Worm (Caenorhabditis elegans) whole organism, young adult: ENCODE measurements around the gene K02D10.2.
A peak's percentile ranks its signal among the peaks of the same experiment; 100 is the strongest.

ENCODE experiments used
- F55B11.4 ChIP-seq: sonication (generic microtip); optimal IDR thresholded peaks from 2 replicates; lab custom pipeline; 2016; ENCODE audit warnings: missing compliant biosample characterization, missing genetic modification characterization, borderline replicate concordance; ENCODE audit not compliant: insufficient read depth
- F57A8.1 ChIP-seq: fragments of 200-800 bp; sonication (Bioruptor generic); optimal IDR thresholded peaks from 2 replicates; lab custom pipeline; 2018; ENCODE audit warnings: mild to moderate bottlenecking, missing genetic modification characterization, moderate library complexity, missing compliant biosample characterization
- T07F8.4 ChIP-seq: sonication (generic microtip); optimal IDR thresholded peaks from 2 replicates; lab custom pipeline; 2016; ENCODE audit warnings: mild to moderate bottlenecking, missing genetic modification characterization, moderate library complexity, missing compliant biosample characterization
- Y95B8A.8 ChIP-seq: fragments of 200-800 bp; sonication (Bioruptor generic); IDR thresholded peaks from 2 replicates; pipeline ENCODE4 v1.3.6; 2022; ENCODE audit warnings: missing genetic modification reagents, missing genetic modification characterization, missing compliant biosample characterization
- ZK185.1 ChIP-seq: sonication (generic microtip); optimal IDR thresholded peaks from 2 replicates; lab custom pipeline; 2016; ENCODE audit warnings: mild to moderate bottlenecking, missing genetic modification characterization, missing compliant biosample characterization; ENCODE audit not compliant: poor library complexity, severe bottlenecking
- ama-1 ChIP-seq, 3 experiments: fragments of 150-350 bp in 1 of 3; sonication (generic microtip) in 2 of 3; optimal IDR thresholded peaks; 2 replicates each; lab custom pipeline; 2014 to 2018; ENCODE audit warnings: missing biosample characterization in 2 of 3, missing genetic modification characterization in 2 of 3, missing genetic modification reagents in 2 of 3
- atf-7 ChIP-seq: sonication (generic microtip); optimal IDR thresholded peaks from 2 replicates; lab custom pipeline; 2017; ENCODE audit warnings: mild to moderate bottlenecking, missing genetic modification characterization, missing compliant biosample characterization
- attf-5 ChIP-seq: fragments of 200-800 bp; sonication (Bioruptor generic); optimal IDR thresholded peaks from 2 replicates; lab custom pipeline; 2018; ENCODE audit warnings: mild to moderate bottlenecking, missing genetic modification characterization, missing compliant biosample characterization
- cebp-1 ChIP-seq, 2 experiments: fragments of 200-800 bp in 1 of 2; sonication (Bioruptor generic) in 1 of 2; sonication (generic microtip) in 1 of 2; IDR thresholded peaks in 1 of 2; optimal IDR thresholded peaks in 1 of 2; 2 replicates each; pipeline versions ENCODE4 v1.3.6 to Lab custom; 2017 to 2022; ENCODE audit warnings: missing compliant biosample characterization in 2 of 2, missing genetic modification characterization in 2 of 2, mild to moderate bottlenecking in 1 of 2, missing genetic modification reagents in 1 of 2, moderate library complexity in 1 of 2
- ceh-27 ChIP-seq: fragments of 200-800 bp; sonication (Bioruptor generic); optimal IDR thresholded peaks from 2 replicates; lab custom pipeline; 2018; ENCODE audit warnings: mild to moderate bottlenecking, missing genetic modification characterization, moderate library complexity, missing compliant biosample characterization
- ceh-40 ChIP-seq: fragments of 200-800 bp; sonication (Bioruptor generic); IDR thresholded peaks from 2 replicates; pipeline ENCODE4 v1.3.6; 2022; ENCODE audit warnings: missing genetic modification characterization, missing compliant biosample characterization
- dpl-1 ChIP-seq: fragments of 150-350 bp; optimal IDR thresholded peaks from 2 replicates; lab custom pipeline; 2014; ENCODE audit warnings: missing biosample characterization, missing genetic modification reagents, missing genetic modification characterization
- egrh-3 ChIP-seq: fragments of 200-800 bp; sonication (Bioruptor generic); IDR thresholded peaks from 2 replicates; pipeline ENCODE4 v1.3.6; 2022; ENCODE audit warnings: missing genetic modification reagents, missing genetic modification characterization, missing compliant biosample characterization
- gei-17 ChIP-seq: fragments of 200-800 bp; sonication (Bioruptor generic); optimal IDR thresholded peaks from 2 replicates; lab custom pipeline; 2018; ENCODE audit warnings: mild to moderate bottlenecking, missing genetic modification characterization, missing compliant biosample characterization
- him-1 ChIP-seq: sonication (generic microtip); optimal IDR thresholded peaks from 2 replicates; lab custom pipeline; 2016; ENCODE audit warnings: missing genotype, missing genetic modification reagents, missing genetic modification characterization, missing compliant biosample characterization
- hlh-12 ChIP-seq: sonication (generic microtip); optimal IDR thresholded peaks from 2 replicates; lab custom pipeline; 2016; ENCODE audit warnings: missing genetic modification characterization, missing compliant biosample characterization
- hmg-1.2 ChIP-seq: fragments of 200-800 bp; sonication (Bioruptor generic); IDR thresholded peaks from 2 replicates; pipeline ENCODE4 v1.3.6; 2022; ENCODE audit warnings: missing genetic modification reagents, missing genetic modification characterization, missing compliant biosample characterization
- hsf-1 ChIP-seq: fragments of 200-800 bp; sonication (Bioruptor generic); IDR thresholded peaks from 2 replicates; pipeline ENCODE4 v1.3.6; 2022; ENCODE audit warnings: missing genetic modification reagents, missing genetic modification characterization, missing compliant biosample characterization
- lag-1 ChIP-seq: fragments of 200-800 bp; sonication (Bioruptor generic); IDR thresholded peaks from 2 replicates; pipeline ENCODE4 v1.3.6; 2022; ENCODE audit warnings: missing genetic modification reagents, missing genetic modification characterization, missing compliant biosample characterization
- lin-26 ChIP-seq: fragments of 200-800 bp; sonication (Bioruptor generic); IDR thresholded peaks from 2 replicates; pipeline ENCODE4 v1.3.6; 2022; ENCODE audit warnings: missing genetic modification reagents, missing genetic modification characterization, missing compliant biosample characterization
- lin-40 ChIP-seq: sonication (generic microtip); optimal IDR thresholded peaks from 2 replicates; lab custom pipeline; 2016; ENCODE audit warnings: missing genetic modification characterization, mild to moderate bottlenecking, missing compliant biosample characterization, missing genotype, missing genetic modification reagents
- lin-54 ChIP-seq: fragments of 200-800 bp; sonication (Bioruptor generic); optimal IDR thresholded peaks from 2 replicates; lab custom pipeline; 2018; ENCODE audit warnings: mild to moderate bottlenecking, missing genetic modification characterization, missing compliant biosample characterization
- madf-8 ChIP-seq: fragments of 200-800 bp; sonication (Bioruptor generic); conservative IDR thresholded peaks from 2 replicates; pipeline ENCODE4 v1.3.6; 2022; ENCODE audit warnings: missing genetic modification reagents, missing genetic modification characterization, missing compliant biosample characterization
- nhr-80 ChIP-seq: sonication (generic microtip); optimal IDR thresholded peaks from 2 replicates; lab custom pipeline; 2016; ENCODE audit warnings: missing genetic modification characterization, missing compliant biosample characterization
- pha-4 ChIP-seq: fragments of 150-350 bp; sonication (generic microtip); optimal IDR thresholded peaks from 2 replicates; lab custom pipeline; 2014; ENCODE audit warnings: missing biosample characterization, missing genetic modification reagents, missing genetic modification characterization
- rpc-1 ChIP-seq, 2 experiments: fragments of 150-350 bp in 1 of 2; sonication (generic microtip) in 1 of 2; optimal IDR thresholded peaks; 2 replicates each; lab custom pipeline; 2014 to 2018; ENCODE audit warnings: missing biosample characterization in 1 of 2, missing genetic modification characterization in 1 of 2, missing genetic modification reagents in 1 of 2, missing genotype in 1 of 2
- sea-2 ChIP-seq: fragments of 200-800 bp; sonication (Bioruptor generic); IDR thresholded peaks from 2 replicates; pipeline ENCODE4 v1.3.6; 2022; ENCODE audit warnings: missing genetic modification characterization, missing compliant biosample characterization
- snpc-1.1 ChIP-seq: sonication (generic microtip); optimal IDR thresholded peaks from 2 replicates; lab custom pipeline; 2017; ENCODE audit warnings: missing genetic modification characterization, mild to moderate bottlenecking, missing compliant biosample characterization, antibody characterized with exemption, moderate library complexity, missing genotype, missing genetic modification reagents; ENCODE audit not compliant: insufficient read depth
- snpc-1.3 ChIP-seq: sonication (generic microtip); optimal IDR thresholded peaks from 2 replicates; lab custom pipeline; 2017; ENCODE audit warnings: missing genetic modification characterization, mild to moderate bottlenecking, missing compliant biosample characterization, antibody characterized with exemption, moderate library complexity, missing genotype, missing genetic modification reagents; ENCODE audit not compliant: insufficient read depth
- snpc-4 ChIP-seq, 5 experiments: fragments of 150-350 bp in 1 of 5; sonication (generic microtip) in 4 of 5; optimal IDR thresholded peaks; 2 replicates each; lab custom pipeline; 2014 to 2018; ENCODE audit warnings: missing genetic modification characterization in 5 of 5, missing biosample characterization in 3 of 5, antibody characterized with exemption in 2 of 5, mild to moderate bottlenecking in 2 of 5, missing compliant biosample characterization in 2 of 5, missing genotype in 2 of 5, moderate library complexity in 2 of 5, missing genetic modification reagents in 1 of 5
- tlf-1 ChIP-seq: fragments of 200-800 bp; sonication (Bioruptor generic); optimal IDR thresholded peaks from 2 replicates; lab custom pipeline; 2018; ENCODE audit warnings: mild to moderate bottlenecking, missing genetic modification characterization, missing compliant biosample characterization
- xnd-1 ChIP-seq: sonication (generic microtip); optimal IDR thresholded peaks from 2 replicates; lab custom pipeline; 2016; ENCODE audit warnings: missing genotype, missing genetic modification reagents, missing genetic modification characterization, missing compliant biosample characterization
- ztf-22 ChIP-seq: fragments of 200-800 bp; sonication (Bioruptor generic); optimal IDR thresholded peaks from 2 replicates; lab custom pipeline; 2018; ENCODE audit warnings: mild to moderate bottlenecking, missing genetic modification characterization, moderate library complexity, missing compliant biosample characterization
- ztf-25 ChIP-seq: fragments of 200-800 bp; sonication (Bioruptor generic); IDR thresholded peaks from 2 replicates; pipeline ENCODE4 v1.3.6; 2022; ENCODE audit warnings: missing genetic modification reagents, missing genetic modification characterization, missing compliant biosample characterization
- ztf-28 ChIP-seq: fragments of 200-800 bp; sonication (Bioruptor generic); IDR thresholded peaks from 2 replicates; pipeline ENCODE4 v1.3.6; 2022; ENCODE audit warnings: missing genetic modification reagents, missing genetic modification characterization, missing compliant biosample characterization

The K02D10.2 gene

DNA sequence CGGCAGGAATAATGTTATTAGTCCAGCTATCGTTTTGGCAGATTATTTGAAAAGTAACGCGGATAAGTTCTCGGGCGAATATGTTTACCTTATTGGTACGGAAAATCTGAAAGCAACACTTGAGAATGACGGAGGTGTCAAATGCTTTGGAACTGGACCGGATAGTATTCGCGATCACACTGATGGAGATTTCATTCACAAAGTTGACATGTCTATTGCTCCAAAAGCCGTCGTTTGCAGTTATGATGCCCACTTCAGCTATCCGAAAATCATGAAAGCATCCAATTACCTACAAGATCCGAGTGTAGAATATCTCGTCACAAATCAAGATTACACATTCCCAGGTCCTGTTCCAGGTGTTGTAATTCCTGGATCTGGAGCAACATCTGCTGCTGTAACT, 2.3 kb upstream of the K02D10.2 start:
- TF ChIP-seq snpc-4 (GFP tag; optimal IDR thresholded peaks at IDR 0.05; lab: Kevin White, UChicago) (no peak), snpc-4 (tag; optimal IDR thresholded peaks at IDR 0.05; lab: Kevin White, UChicago) (no peak), hsf-1 (GFP tag; lab: Robert Waterston, UW) (0 out of 2 replicates have a peak, but pooled peaks have one; percentile 22), ztf-22 (no peak)

DNA sequence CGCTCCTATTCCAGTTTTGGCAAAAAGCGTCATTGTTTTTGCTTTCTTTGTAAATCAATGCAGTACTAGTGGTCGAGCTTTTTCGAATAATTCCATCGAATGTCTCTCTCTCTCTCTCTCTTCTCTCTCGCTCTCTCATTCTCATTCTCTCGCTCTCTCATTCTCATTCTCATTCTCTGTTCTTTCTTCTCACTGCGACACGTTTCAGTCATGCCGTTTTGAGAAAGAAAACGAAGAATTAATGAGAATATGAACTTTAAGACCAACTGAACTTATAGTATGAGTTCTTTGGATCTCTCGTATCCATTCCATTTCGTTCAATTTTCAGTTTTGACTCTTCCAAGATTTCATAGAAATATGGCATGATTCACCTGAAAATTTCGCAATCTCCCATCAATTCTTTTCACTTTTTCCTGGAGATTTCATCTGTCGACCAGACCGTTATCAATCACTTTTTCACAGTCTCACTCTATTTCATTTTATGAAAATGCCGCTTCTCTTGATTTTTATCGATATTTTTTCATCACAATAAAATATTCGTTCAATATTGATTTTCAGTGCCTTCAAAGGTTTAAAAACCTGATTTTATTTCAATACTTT, 1.5 kb upstream of the K02D10.2 start:
- peak; percentile 57 for TF ChIP-seq nhr-80 (tag; lab: Kevin White, UChicago)
- no peak for TF ChIP-seq ztf-28 (GFP tag; lab: Robert Waterston, UW)
- TF ChIP-seq ceh-27 (GFP tag; lab: Kevin White, UChicago), result no peak
- no peak for TF ChIP-seq sea-2
- no peak for TF ChIP-seq T07F8.4 (tag; lab: Kevin White, UChicago)
- TF ChIP-seq cebp-1 (GFP tag; IDR thresholded peaks at IDR 0.05; lab: Robert Waterston, UW), result peak; percentile 89
- peak; percentile 97 for TF ChIP-seq cebp-1 (tag; optimal IDR thresholded peaks at IDR 0.05; lab: Kevin White, UChicago)
- peak; percentile 36; the same call in 1 of the 2 replicates for TF ChIP-seq hmg-1.2
- no peak for TF ChIP-seq dpl-1 (GFP tag; lab: Kevin White, UChicago)
- no peak for TF ChIP-seq atf-7 (tag; lab: Kevin White, UChicago)
- no peak for TF ChIP-seq lin-54 (GFP tag; lab: Kevin White, UChicago)
- no peak for TF ChIP-seq madf-8 (GFP tag; lab: Robert Waterston, UW)
- TF ChIP-seq gei-17 (GFP tag; lab: Kevin White, UChicago), result no peak
- peak; percentile 2 for TF ChIP-seq attf-5 (GFP tag; lab: Kevin White, UChicago)

DNA sequence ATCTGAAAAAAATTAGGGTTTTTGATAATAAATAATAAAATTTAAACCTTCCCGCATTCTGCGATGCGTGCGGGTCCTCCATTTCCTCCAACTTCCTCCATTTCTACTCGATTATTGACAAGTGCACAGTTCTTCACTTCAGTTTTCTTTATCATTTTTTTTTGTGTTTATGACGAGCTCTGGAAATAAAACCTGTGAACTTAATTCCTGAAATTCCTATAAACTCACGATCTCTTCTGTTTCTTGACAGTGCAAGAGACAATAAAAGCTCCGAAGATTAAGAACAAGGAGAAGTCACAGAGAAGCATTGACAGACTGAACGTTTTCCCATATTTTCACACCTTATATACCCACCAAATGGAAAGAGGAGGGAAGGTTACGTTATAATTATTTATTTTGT, 789 bp upstream of the K02D10.2 start, which contains the start of gene K02D10.3:
K02D10.3 (minus strand) TSS at position 101 of the 400 bp plus-strand sequence.
- TF ChIP-seq snpc-1.1 (tag; lab: Kevin White, UChicago) (no peak), xnd-1 (tag; lab: Kevin White, UChicago) (no peak), ZK185.1 (no peak), egrh-3 (GFP tag; lab: Robert Waterston, UW) (no peak), ztf-25 (no peak), tlf-1 (GFP tag; lab: Kevin White, UChicago) (no peak), him-1 (tag; lab: Kevin White, UChicago) (no peak), hlh-12 (tag; lab: Kevin White, UChicago) (no peak), rpc-1 (optimal IDR thresholded peaks at IDR 0.05; lab: Kevin White, UChicago) (no peak), rpc-1 (tag; optimal IDR thresholded peaks at IDR 0.05; lab: Kevin White, UChicago) (no peak), lin-40 (tag; lab: Kevin White, UChicago) (no peak), snpc-1.3 (tag; lab: Kevin White, UChicago) (no peak), Y95B8A.8 (no peak), F57A8.1 (GFP tag; lab: Kevin White, UChicago) (no peak), ama-1 (optimal IDR thresholded peaks at IDR 0.05; lab: Kevin White, UChicago) (no peak), ama-1 (GFP tag; optimal IDR thresholded peaks at IDR 0.05; lab: Kevin White, UChicago) (no peak), ztf-28 (GFP tag; lab: Robert Waterston, UW) (no peak), ceh-40 (GFP tag; lab: Robert Waterston, UW) (no peak)

DNA sequence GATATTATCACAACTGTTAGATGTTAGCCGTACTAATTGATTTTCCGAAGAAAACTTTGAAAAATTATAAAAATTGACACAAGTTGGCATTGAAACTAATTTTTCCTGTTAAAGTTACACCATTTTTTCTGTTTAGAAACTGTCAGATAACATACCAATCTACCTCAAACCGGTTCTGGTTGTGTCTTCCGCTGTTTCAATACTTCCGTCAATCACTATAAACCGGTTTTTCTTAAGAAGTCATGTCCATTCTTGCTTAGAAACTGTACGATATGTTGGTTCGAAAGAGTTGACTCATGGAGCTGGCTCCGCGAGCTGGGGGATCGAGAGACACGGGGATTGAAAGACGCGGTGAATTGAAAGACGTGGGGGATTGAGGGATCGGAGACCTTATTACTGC, 819 bp downstream of the K02D10.2 start:
- TF ChIP-seq F55B11.4 (tag; lab: Kevin White, UChicago), result no peak
- TF ChIP-seq pha-4, result no peak
- peak; percentile 59; the same call in 1 of the 2 replicates for TF ChIP-seq lin-26 (GFP tag; lab: Robert Waterston, UW)
- no peak for TF ChIP-seq lag-1 (GFP tag; lab: Robert Waterston, UW)
- TF ChIP-seq, all 124 proteins: peak for 1
